Fruit fly (Drosophila melanogaster) whole organism, prepupa: ENCODE results near the gene TfAP-2.

ENCODE experiments used
- CG6276 ChIP-seq: fragments of 200-800 bp; sonication (Bioruptor generic); optimal IDR thresholded peaks from 2 replicates; lab custom pipeline; 2017; ENCODE audit warnings: missing biosample characterization, mild to moderate bottlenecking, missing genetic modification characterization
- Lpt ChIP-seq: fragments of 200-800 bp; sonication (Bioruptor generic); optimal IDR thresholded peaks from 3 replicates; lab custom pipeline; 2016; ENCODE audit warnings: missing biosample characterization, missing genetic modification characterization

DNA sequence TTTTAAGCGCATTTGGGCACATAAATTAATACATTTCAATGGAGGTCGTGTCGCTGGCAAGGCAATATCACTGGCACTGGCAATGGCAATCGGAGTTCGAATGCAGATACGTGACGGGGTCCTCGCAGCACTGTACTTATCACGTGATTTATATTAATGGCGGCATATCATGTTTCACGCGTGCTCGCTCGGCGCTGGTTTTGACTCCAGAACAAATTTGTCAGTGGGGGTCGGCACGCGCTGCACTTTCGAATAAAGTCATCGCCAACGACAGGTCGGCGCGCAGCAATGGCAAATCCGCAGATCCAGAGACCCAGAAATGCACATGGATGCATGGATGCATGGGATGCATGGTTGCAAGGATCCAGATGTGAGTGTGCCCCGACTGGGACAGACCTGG lies 4.6 kb downstream of the TfAP-2 start:
- TF ChIP-seq Lpt (GFP tag; lab: Kevin White, UChicago) = no peak
- no peak for TF ChIP-seq CG6276 (GFP tag; lab: Kevin White, UChicago)
